Worm (Caenorhabditis elegans) whole organism, L2 larva: ENCODE results near the gene C06E7.2.

Source experiments
- C34F6.9 ChIP-seq: fragments of 150-350 bp; optimal IDR thresholded peaks from 2 replicates; lab custom pipeline; 2014; ENCODE audit warnings: missing biosample characterization, missing genetic modification characterization
- F13H6.1 ChIP-seq: sonication (generic microtip); optimal IDR thresholded peaks from 2 replicates; lab custom pipeline; 2016; ENCODE audit warnings: missing genetic modification characterization, missing compliant biosample characterization
- R02D3.7 ChIP-seq: fragments of 150-350 bp; optimal IDR thresholded peaks from 2 replicates; lab custom pipeline; 2014; ENCODE audit warnings: missing biosample characterization, missing genetic modification characterization
- Y55F3AM.14 ChIP-seq: fragments of 200-800 bp; sonication (Bioruptor generic); optimal IDR thresholded peaks from 2 replicates; lab custom pipeline; 2018; ENCODE audit warnings: mild to moderate bottlenecking, missing genetic modification characterization, missing compliant biosample characterization
- ZK546.5 ChIP-seq: sonication (generic microtip); optimal IDR thresholded peaks from 2 replicates; lab custom pipeline; 2017; ENCODE audit warnings: missing biosample characterization, missing genetic modification characterization
- alr-1 ChIP-seq: fragments of 150-350 bp; optimal IDR thresholded peaks from 2 replicates; lab custom pipeline; 2014; ENCODE audit warnings: missing biosample characterization, missing genetic modification characterization
- ama-1 ChIP-seq: fragments of 150-350 bp; optimal IDR thresholded peaks from 2 replicates; lab custom pipeline; 2018; ENCODE audit warnings: inconsistent platforms
- blmp-1 ChIP-seq: sonication (generic microtip); optimal IDR thresholded peaks from 2 replicates; lab custom pipeline; 2017; ENCODE audit warnings: missing genetic modification characterization, mild to moderate bottlenecking, missing compliant biosample characterization, antibody characterized with exemption, moderate library complexity; ENCODE audit not compliant: insufficient read depth
- ceh-16 ChIP-seq: fragments of 150-350 bp; optimal IDR thresholded peaks from 2 replicates; lab custom pipeline; 2014; ENCODE audit warnings: missing biosample characterization, missing genetic modification characterization
- ceh-82 ChIP-seq: fragments of 150-350 bp; optimal IDR thresholded peaks from 2 replicates; lab custom pipeline; 2014; ENCODE audit warnings: missing biosample characterization, missing genetic modification characterization
- egl-27 ChIP-seq: sonication (generic microtip); optimal IDR thresholded peaks from 3 replicates; lab custom pipeline; 2017; ENCODE audit warnings: missing biosample characterization, missing genetic modification reagents, missing genetic modification characterization
- elt-1 ChIP-seq: fragments of 150-350 bp; optimal IDR thresholded peaks from 2 replicates; lab custom pipeline; 2014; ENCODE audit warnings: missing biosample characterization, missing genetic modification characterization
- elt-3 ChIP-seq: sonication (generic microtip); optimal IDR thresholded peaks from 2 replicates; lab custom pipeline; 2017; ENCODE audit warnings: missing biosample characterization, missing genetic modification characterization
- fos-1 ChIP-seq: fragments of 150-350 bp; optimal IDR thresholded peaks from 2 replicates; lab custom pipeline; 2014; ENCODE audit warnings: missing biosample characterization, missing genetic modification characterization
- gmeb-1 ChIP-seq: fragments of 150-350 bp; optimal IDR thresholded peaks from 2 replicates; lab custom pipeline; 2014; ENCODE audit warnings: missing biosample characterization, missing genetic modification characterization
- lin-11 ChIP-seq: fragments of 150-350 bp; sonication (generic microtip); optimal IDR thresholded peaks from 2 replicates; lab custom pipeline; 2014; ENCODE audit warnings: missing biosample characterization, missing genetic modification characterization, inconsistent platforms, mixed read lengths
- lin-39 ChIP-seq: fragments of 150-350 bp; optimal IDR thresholded peaks from 2 replicates; lab custom pipeline; 2014; ENCODE audit warnings: missing biosample characterization, missing genetic modification reagents, missing genetic modification characterization
- lsy-2 ChIP-seq, 2 experiments: fragments of 150-350 bp in 1 of 2; sonication (generic microtip) in 1 of 2; optimal IDR thresholded peaks; 2 replicates each; lab custom pipeline; 2014 to 2017; ENCODE audit warnings: missing biosample characterization in 2 of 2, missing genetic modification characterization in 2 of 2
- mab-5 ChIP-seq: fragments of 150-350 bp; optimal IDR thresholded peaks from 2 replicates; lab custom pipeline; 2014; ENCODE audit warnings: missing biosample characterization, missing genetic modification characterization
- mbf-1 ChIP-seq: sonication (generic microtip); optimal IDR thresholded peaks from 2 replicates; lab custom pipeline; 2017; ENCODE audit warnings: missing biosample characterization, missing genetic modification characterization
- nhr-10 ChIP-seq: sonication (generic microtip); optimal IDR thresholded peaks from 2 replicates; lab custom pipeline; 2017; ENCODE audit warnings: missing biosample characterization, missing genetic modification characterization
- nhr-11 ChIP-seq: fragments of 150-350 bp; optimal IDR thresholded peaks from 2 replicates; lab custom pipeline; 2014; ENCODE audit warnings: missing biosample characterization, missing genetic modification characterization
- nhr-12 ChIP-seq: fragments of 150-350 bp; optimal IDR thresholded peaks from 2 replicates; lab custom pipeline; 2014; ENCODE audit warnings: missing biosample characterization, missing genetic modification characterization
- nhr-237 ChIP-seq: fragments of 150-350 bp; optimal IDR thresholded peaks from 2 replicates; lab custom pipeline; 2014; ENCODE audit warnings: missing biosample characterization, missing genetic modification characterization
- nhr-6 ChIP-seq: fragments of 150-350 bp; optimal IDR thresholded peaks from 2 replicates; lab custom pipeline; 2014; ENCODE audit warnings: missing biosample characterization, missing genetic modification characterization
- nhr-77 ChIP-seq: fragments of 150-350 bp; optimal IDR thresholded peaks from 2 replicates; lab custom pipeline; 2014; ENCODE audit warnings: missing biosample characterization, missing genetic modification characterization
- peb-1 ChIP-seq: fragments of 150-350 bp; optimal IDR thresholded peaks from 2 replicates; lab custom pipeline; 2014; ENCODE audit warnings: missing biosample characterization, missing genetic modification characterization
- skn-1 ChIP-seq: sonication (generic microtip); optimal IDR thresholded peaks from 2 replicates; lab custom pipeline; 2017; ENCODE audit warnings: missing biosample characterization, missing genetic modification characterization
- sma-3 ChIP-seq: sonication (generic microtip); optimal IDR thresholded peaks from 2 replicates; lab custom pipeline; 2016; ENCODE audit warnings: missing genetic modification reagents, missing genetic modification characterization, missing compliant biosample characterization
- sma-9 ChIP-seq, 2 experiments: fragments of 150-350 bp in 1 of 2; sonication (generic microtip) in 1 of 2; optimal IDR thresholded peaks; 2 replicates each; lab custom pipeline; 2014 to 2016; ENCODE audit warnings: missing genetic modification characterization in 2 of 2, mild to moderate bottlenecking in 1 of 2, missing biosample characterization in 1 of 2, missing compliant biosample characterization in 1 of 2, missing genetic modification reagents in 1 of 2, moderate library complexity in 1 of 2
- snpc-4 ChIP-seq: fragments of 150-350 bp; optimal IDR thresholded peaks from 2 replicates; lab custom pipeline; 2014; ENCODE audit warnings: missing biosample characterization, missing genetic modification characterization
- unc-39 ChIP-seq: fragments of 150-350 bp; optimal IDR thresholded peaks from 2 replicates; lab custom pipeline; 2014; ENCODE audit warnings: missing biosample characterization, missing genetic modification characterization
- unc-55 ChIP-seq: fragments of 150-350 bp; sonication (generic microtip); optimal IDR thresholded peaks from 3 replicates; lab custom pipeline; 2014; ENCODE audit warnings: missing biosample characterization, missing genetic modification reagents, missing genetic modification characterization
- unc-62 ChIP-seq: fragments of 150-350 bp; optimal IDR thresholded peaks from 2 replicates; lab custom pipeline; 2014; ENCODE audit warnings: missing biosample characterization, missing genetic modification reagents, missing genetic modification characterization
- zag-1 ChIP-seq: fragments of 150-350 bp; optimal IDR thresholded peaks from 2 replicates; lab custom pipeline; 2014; ENCODE audit warnings: missing biosample characterization, missing genetic modification characterization
- ztf-1 ChIP-seq: fragments of 200-800 bp; sonication (Bioruptor generic); conservative IDR thresholded peaks from 2 replicates; pipeline ENCODE4 v1.3.6; 2022; ENCODE audit warnings: missing genetic modification characterization, missing compliant biosample characterization
- ztf-11 ChIP-seq: sonication (generic microtip); optimal IDR thresholded peaks from 2 replicates; lab custom pipeline; 2017; ENCODE audit warnings: missing biosample characterization, missing genetic modification characterization
- ztf-4 ChIP-seq: fragments of 150-350 bp; optimal IDR thresholded peaks from 2 replicates; lab custom pipeline; 2014; ENCODE audit warnings: missing biosample characterization, missing genetic modification characterization

Gene C06E7.2

DNA sequence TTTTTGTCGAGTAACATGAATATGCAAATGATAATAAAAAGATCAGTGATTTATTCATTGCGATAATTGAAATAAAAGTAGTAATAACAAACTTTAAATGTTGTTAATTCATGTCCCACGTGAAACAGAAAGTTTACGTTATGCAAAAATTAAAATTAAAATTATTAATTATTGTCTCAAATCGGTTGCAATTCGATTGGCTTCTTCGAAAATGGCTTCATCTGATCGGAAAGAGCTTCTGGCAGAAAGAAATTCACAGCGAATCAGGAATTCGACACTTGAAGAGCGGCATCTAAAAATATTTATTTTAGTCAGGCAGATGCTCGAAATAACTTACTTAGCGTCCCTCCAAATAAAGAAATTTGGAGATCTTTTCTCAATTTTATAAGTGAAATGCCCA is 26.5 kb downstream of the C06E7.2 start, which contains the start of gene spe-27:
Gene spe-27 (minus strand): TSS at position 101 of the 400 bp plus-strand sequence.
- TF ChIP-seq lin-11 (no peak), mab-5 (tag; lab: Kevin White, UChicago) (no peak), nhr-10 (tag; lab: Kevin White, UChicago) (no peak), elt-1 (no peak), mbf-1 (tag; lab: Kevin White, UChicago) (no peak), nhr-12 (no peak), zag-1 (tag; lab: Kevin White, UChicago) (no peak), ztf-11 (tag; lab: Kevin White, UChicago) (no peak), fos-1 (tag; lab: Kevin White, UChicago) (no peak), ztf-4 (tag; lab: Kevin White, UChicago) (no peak), R02D3.7 (tag; lab: Kevin White, UChicago) (no peak), ZK546.5 (no peak), ama-1 (lab: Kevin White, UChicago) (no peak)

DNA sequence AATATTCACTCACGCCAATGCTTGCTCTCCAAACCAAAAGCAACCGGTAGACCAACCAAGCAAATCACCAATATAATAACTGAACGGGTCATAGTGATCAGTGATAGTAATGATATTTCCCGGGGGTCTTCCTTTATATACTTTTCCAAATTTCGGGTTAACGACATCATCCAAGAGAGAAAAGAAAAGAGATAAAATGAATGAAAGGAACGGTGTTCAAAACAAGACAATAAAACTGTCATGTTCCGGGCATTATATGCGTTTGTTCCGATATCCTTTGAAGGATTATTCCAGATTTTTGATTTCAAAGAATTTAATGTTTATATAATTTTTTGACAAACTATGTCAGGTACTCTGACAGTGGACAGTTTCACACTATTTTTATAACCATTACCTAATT is 27.9 kb downstream of the C06E7.2 start, which contains the start of gene C06E7.88:
Gene C06E7.88 (minus strand): TSS at position 101 of the 400 bp plus-strand sequence.
- TF ChIP-seq nhr-11 (tag; lab: Kevin White, UChicago) (no peak), Y55F3AM.14 (GFP tag; lab: Kevin White, UChicago) (no peak)

DNA sequence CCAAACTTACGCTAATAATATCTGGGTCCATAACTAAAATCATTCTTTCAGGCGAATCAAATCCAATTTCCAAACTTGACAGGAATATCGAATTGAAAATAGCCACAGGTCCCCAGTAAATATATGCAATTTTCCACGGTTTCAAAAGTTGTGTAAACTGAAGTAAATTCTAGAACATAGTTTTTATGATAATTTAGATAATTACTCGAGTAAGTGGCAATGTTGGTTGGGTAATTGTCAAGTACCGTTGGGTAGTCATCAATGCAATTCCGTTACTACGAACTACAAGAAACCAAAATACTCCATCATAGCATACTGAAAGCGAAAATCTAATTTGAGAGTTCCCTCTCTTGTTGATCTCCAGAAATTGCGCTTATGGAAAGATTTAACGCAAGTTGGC is 30.1 kb downstream of the C06E7.2 start:
- no peak for TF ChIP-seq F13H6.1 (tag; lab: Kevin White, UChicago)
- TF ChIP-seq nhr-11 (tag; lab: Kevin White, UChicago), result no peak
- no peak for TF ChIP-seq zag-1 (tag; lab: Kevin White, UChicago)
- no peak for TF ChIP-seq gmeb-1 (tag; lab: Kevin White, UChicago)
- no peak for TF ChIP-seq ceh-82 (tag; lab: Kevin White, UChicago)
- TF ChIP-seq alr-1, result no peak
- no peak for TF ChIP-seq unc-62 (GFP tag; lab: Kevin White, UChicago)
- TF ChIP-seq unc-39, result no peak
- no peak for TF ChIP-seq peb-1 (tag; lab: Kevin White, UChicago)
- TF ChIP-seq nhr-237 (tag; lab: Kevin White, UChicago), result no peak
- no peak for TF ChIP-seq ceh-16
- no peak for TF ChIP-seq R02D3.7 (tag; lab: Kevin White, UChicago)
- no peak for TF ChIP-seq nhr-10 (tag; lab: Kevin White, UChicago)
- TF ChIP-seq unc-55, result no peak

DNA sequence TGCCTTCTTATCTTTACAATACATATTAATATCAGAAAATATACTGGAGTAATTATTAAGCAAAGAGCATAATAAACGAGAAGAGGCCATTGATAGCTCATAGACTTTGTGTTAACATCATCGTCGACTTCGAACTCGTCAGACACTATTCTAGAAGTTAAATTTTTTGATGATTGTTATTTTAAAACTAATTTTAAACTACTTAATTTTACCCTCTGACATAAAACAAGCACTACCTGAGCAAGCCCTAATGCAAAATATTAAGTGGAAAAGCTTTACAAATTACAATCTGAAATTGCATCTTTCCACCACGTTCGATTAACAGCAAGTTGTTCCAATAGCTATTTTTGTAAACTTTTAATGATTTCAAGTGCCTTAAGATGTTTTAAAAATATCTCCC is 30.8 kb downstream of the C06E7.2 start, which contains the start of gene srv-17:
Gene srv-17 (minus strand): TSS at position 101 of the 400 bp plus-strand sequence.
- TF ChIP-seq elt-3 (tag; lab: Kevin White, UChicago), result no peak
- no peak for TF ChIP-seq F13H6.1 (tag; lab: Kevin White, UChicago)
- no peak for TF ChIP-seq C34F6.9 (tag; lab: Kevin White, UChicago)
- no peak for TF ChIP-seq skn-1 (tag; lab: Kevin White, UChicago)
- no peak for TF ChIP-seq lin-11
- no peak for TF ChIP-seq mab-5 (tag; lab: Kevin White, UChicago)
- TF ChIP-seq egl-27 (tag; lab: Kevin White, UChicago), result no peak
- no peak for TF ChIP-seq ZK546.5
- no peak for TF ChIP-seq blmp-1
- TF ChIP-seq lsy-2 (tag; optimal IDR thresholded peaks at IDR 0.05; lab: Kevin White, UChicago), result no peak
- TF ChIP-seq snpc-4 (tag; lab: Kevin White, UChicago), result no peak
- no peak for TF ChIP-seq sma-9 (GFP tag; optimal IDR thresholded peaks at IDR 0.05; lab: Kevin White, UChicago)
- no peak for TF ChIP-seq sma-9 (tag; optimal IDR thresholded peaks at IDR 0.05; lab: Kevin White, UChicago)
- TF ChIP-seq ceh-82 (tag; lab: Kevin White, UChicago), result no peak
- no peak for TF ChIP-seq ztf-1 (GFP tag; lab: Robert Waterston, UW)
- TF ChIP-seq nhr-77 (tag; lab: Kevin White, UChicago), result no peak
- no peak for TF ChIP-seq unc-62 (GFP tag; lab: Kevin White, UChicago)
- no peak for TF ChIP-seq elt-1

DNA sequence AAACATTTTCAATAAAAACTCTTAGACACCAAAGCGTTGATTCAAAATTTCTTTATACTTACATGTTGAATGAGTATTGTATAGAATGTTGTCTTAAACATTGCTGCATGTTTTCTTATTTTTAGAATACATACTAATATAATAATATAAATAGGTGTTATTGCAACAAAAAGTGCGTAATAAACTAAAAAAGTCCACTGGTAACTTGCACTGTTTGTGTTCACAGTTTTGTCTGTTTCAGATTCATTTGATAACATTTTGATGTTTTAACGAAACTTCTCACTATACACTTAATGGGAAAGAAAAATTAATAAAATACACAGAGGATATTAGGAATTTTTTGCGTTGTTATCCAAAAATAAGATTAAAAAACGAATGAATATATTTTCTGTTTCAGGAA is 34.5 kb downstream of the C06E7.2 start, which contains the start of gene srv-19:
Gene srv-19 (minus strand): TSS at position 101 of the 400 bp plus-strand sequence.
- no peak for TF ChIP-seq R02D3.7 (tag; lab: Kevin White, UChicago)
- no peak for TF ChIP-seq nhr-6 (tag; lab: Kevin White, UChicago)
- TF ChIP-seq lin-39 (tag; lab: Kevin White, UChicago), result no peak
- TF ChIP-seq sma-3 (GFP tag; lab: Kevin White, UChicago), result no peak
- TF ChIP-seq nhr-77 (tag; lab: Kevin White, UChicago), result no peak
- no peak for TF ChIP-seq ztf-11 (tag; lab: Kevin White, UChicago)
